Worm (Caenorhabditis elegans): ENCODE measurements around the gene Y43C5A.7.

Gene Y43C5A.7

DNA sequence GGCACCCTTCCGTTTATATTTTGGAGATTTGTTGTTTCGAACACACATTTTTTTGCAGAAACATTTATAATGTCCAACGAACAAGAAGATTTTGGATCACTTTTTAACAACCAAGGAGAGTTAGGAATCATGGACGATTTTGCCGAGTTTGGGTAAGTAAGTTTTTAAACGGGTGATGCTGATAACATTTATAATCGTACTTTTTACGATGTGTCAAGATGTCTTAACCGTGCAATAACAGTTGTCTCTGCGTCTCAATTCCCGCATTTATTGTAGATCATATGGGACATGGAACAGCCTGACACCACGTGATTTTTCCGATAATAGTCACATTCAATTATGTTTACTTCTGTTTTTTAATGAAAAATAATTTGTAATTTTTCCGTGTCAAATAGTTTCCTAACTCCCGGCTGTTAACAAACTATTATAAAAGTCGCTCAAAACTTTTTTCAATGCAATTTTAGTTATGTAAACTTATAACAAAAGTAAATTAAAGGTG lies 26.4 kb upstream of the Y43C5A.7 start, which contains the start of gene daf-14 (continued):
- TF ChIP-seq ZK337.2 (GFP tag; IDR thresholded peaks at IDR 0.05) (no peak), sdz-12 (GFP tag; optimal IDR thresholded peaks at IDR 0.05) (no peak), duxl-1 (tag; optimal IDR thresholded peaks at IDR 0.05; ENCODE audit: poor library complexity) (peak; percentile 25), Y5F2A.4 (GFP tag; optimal IDR thresholded peaks at IDR 0.05) (no peak), php-3 (GFP tag; IDR thresholded peaks at IDR 0.05) (peak; percentile 49; the same call in 1 of the 2 replicates), madf-5 (GFP tag; IDR thresholded peaks at IDR 0.05) (no peak), aly-2 (tag; optimal IDR thresholded peaks at IDR 0.05) (no peak), lin-15B (tag; optimal IDR thresholded peaks at IDR 0.05) (no peak), ceh-28 (tag; optimal IDR thresholded peaks at IDR 0.05) (no peak), nhr-42 (GFP tag; IDR thresholded peaks at IDR 0.05) (no peak), nhr-28 (tag; optimal IDR thresholded peaks at IDR 0.05) (peak; percentile 50), egl-27 (tag; optimal IDR thresholded peaks at IDR 0.05) (no peak), zfp-2 (tag; optimal IDR thresholded peaks at IDR 0.05) (no peak), Y75B8A.6 (GFP tag; IDR thresholded peaks at IDR 0.05) (no peak), lin-29 (GFP tag; IDR thresholded peaks at IDR 0.05) (no peak), ztf-7 (tag; optimal IDR thresholded peaks at IDR 0.05) (no peak), nhr-111 (GFP tag; optimal IDR thresholded peaks at IDR 0.05) (no peak), nhr-25 (tag; optimal IDR thresholded peaks at IDR 0.05; ENCODE audit: borderline replicate concordance, insufficient read depth) (no peak), F49E8.2 (tag; optimal IDR thresholded peaks at IDR 0.05; ENCODE audit: borderline replicate concordance) (no peak), lin-1 (GFP tag; IDR thresholded peaks at IDR 0.05) (no peak), dmd-8 (GFP tag; IDR thresholded peaks at IDR 0.05) (no peak), lin-38 (GFP tag; IDR thresholded peaks at IDR 0.05) (no peak), unc-130 (GFP tag; optimal IDR thresholded peaks at IDR 0.05) (no peak), pqm-1 (tag; optimal IDR thresholded peaks at IDR 0.05) (no peak), dve-1 (tag; optimal IDR thresholded peaks at IDR 0.05; ENCODE audit: insufficient read depth) (peak; percentile 77), spr-3 (GFP tag; optimal IDR thresholded peaks at IDR 0.05) (no peak), vab-7 (GFP tag; IDR thresholded peaks at IDR 0.05) (no peak), zip-2 (tag; optimal IDR thresholded peaks at IDR 0.05) (no peak), F10B5.3 (tag; optimal IDR thresholded peaks at IDR 0.05) (no peak), ama-1 (optimal IDR thresholded peaks at IDR 0.05) (no peak), D1046.2 (GFP tag; IDR thresholded peaks at IDR 0.05) (no peak), lin-13 (GFP tag; optimal IDR thresholded peaks at IDR 0.05) (no peak), Y105C5A.15 (GFP tag; IDR thresholded peaks at IDR 0.05) (no peak), mep-1 (tag; optimal IDR thresholded peaks at IDR 0.05) (no peak), dmd-9 (GFP tag; IDR thresholded peaks at IDR 0.05) (no peak), cey-2 (tag; optimal IDR thresholded peaks at IDR 0.05; ENCODE audit: borderline replicate concordance, insufficient read depth) (no peak), mxl-2 (GFP tag; conservative IDR thresholded peaks at IDR 0.05) (no peak), nhr-10 (tag; optimal IDR thresholded peaks at IDR 0.05) (no peak), daf-12 (tag; optimal IDR thresholded peaks at IDR 0.05) (no peak), aha-1 (tag) (peak; percentile 74), daf-19 (GFP tag; conservative IDR thresholded peaks at IDR 0.05) (no peak), nhr-237 (tag; optimal IDR thresholded peaks at IDR 0.05) (no peak), tag-97 (GFP tag; IDR thresholded peaks at IDR 0.05) (no peak), dmd-6 (GFP tag; IDR thresholded peaks at IDR 0.05) (peak; percentile 52), ztf-11 (tag; optimal IDR thresholded peaks at IDR 0.05) (no peak), nhr-41 (GFP tag; IDR thresholded peaks at IDR 0.05) (no peak), rbr-2 (tag; optimal IDR thresholded peaks at IDR 0.05) (no peak), hlh-11 (tag; optimal IDR thresholded peaks at IDR 0.05) (peak; percentile 65), zip-11 (GFP tag; IDR thresholded peaks at IDR 0.05) (no peak), ceh-32 (tag; optimal IDR thresholded peaks at IDR 0.05; ENCODE audit: poor library complexity) (no peak), F26F4.8 (GFP tag; conservative IDR thresholded peaks at IDR 0.05) (no peak), daf-8 (GFP tag; IDR thresholded peaks at IDR 0.05) (no peak)

Data from whole organism, L4 larva.